Fruit fly (Drosophila melanogaster) whole organism, embryonic: Measurements from ENCODE around the gene Enoph.

Experiments
- ATbp ChIP-seq: fragments of 200-800 bp; sonication (Bioruptor generic); optimal IDR thresholded peaks from 2 replicates; lab custom pipeline; 2017; ENCODE audit warnings: missing biosample characterization, mild to moderate bottlenecking, missing genetic modification characterization, missing genetic modification reagents
- Atf6 ChIP-seq: fragments of 200-800 bp; sonication (Bioruptor generic); IDR thresholded peaks from 2 replicates; pipeline ENCODE4 v1.3.6; 2022; ENCODE audit warnings: missing biosample characterization, missing genetic modification characterization
- C15 ChIP-seq: fragments of 200-800 bp; sonication (Bioruptor generic); IDR thresholded peaks from 3 replicates; pipeline ENCODE4 v1.3.6; 2022; ENCODE audit warnings: missing biosample characterization, missing genetic modification characterization
- CG10209 ChIP-seq: fragments of 200-800 bp; sonication (Bioruptor generic); optimal IDR thresholded peaks from 3 replicates; lab custom pipeline; 2017; ENCODE audit warnings: missing biosample characterization, mild to moderate bottlenecking, missing genetic modification characterization, missing genetic modification reagents
- CG11093 ChIP-seq: fragments of 200-800 bp; sonication (Bioruptor generic); IDR thresholded peaks from 3 replicates; pipeline ENCODE4 v1.3.6; 2022; ENCODE audit warnings: missing biosample characterization, missing genetic modification characterization
- CG11247 ChIP-seq: fragments of 200-800 bp; sonication (Bioruptor generic); IDR thresholded peaks from 2 replicates; pipeline ENCODE4 v1.3.6; 2022; ENCODE audit warnings: missing biosample characterization, missing genetic modification characterization
- CG12104 ChIP-seq: fragments of 200-800 bp; sonication (Bioruptor generic); optimal IDR thresholded peaks from 3 replicates; lab custom pipeline; 2016; ENCODE audit warnings: missing biosample characterization, missing genetic modification characterization
- CG12659 ChIP-seq: fragments of 200-800 bp; sonication (Bioruptor generic); optimal IDR thresholded peaks from 3 replicates; lab custom pipeline; 2017; ENCODE audit warnings: mild to moderate bottlenecking, missing biosample characterization, missing genetic modification reagents, missing genetic modification characterization
- CG12942 ChIP-seq: fragments of 200-800 bp; sonication (Bioruptor generic); optimal IDR thresholded peaks from 3 replicates; lab custom pipeline; 2016; ENCODE audit warnings: missing biosample characterization, missing genetic modification characterization
- CG1603 ChIP-seq: fragments of 200-800 bp; sonication (Bioruptor generic); optimal IDR thresholded peaks from 2 replicates; lab custom pipeline; 2019; ENCODE audit warnings: missing biosample characterization, mild to moderate bottlenecking, missing genetic modification characterization, moderate library complexity
- CG18619 ChIP-seq: fragments of 200-800 bp; sonication (Bioruptor generic); optimal IDR thresholded peaks from 3 replicates; lab custom pipeline; 2017; ENCODE audit warnings: missing biosample characterization, mild to moderate bottlenecking, missing genetic modification characterization
- CG2889 ChIP-seq: fragments of 200-800 bp; sonication (Bioruptor generic); IDR thresholded peaks from 3 replicates; pipeline ENCODE4 v1.3.6; 2022; ENCODE audit warnings: missing biosample characterization, missing genetic modification characterization
- CG33213 ChIP-seq: fragments of 200-800 bp; sonication (Bioruptor generic); optimal IDR thresholded peaks from 3 replicates; lab custom pipeline; 2016; ENCODE audit warnings: missing biosample characterization, missing genetic modification characterization
- CG34224 ChIP-seq: fragments of 200-800 bp; sonication (Bioruptor generic); IDR thresholded peaks from 3 replicates; pipeline ENCODE4 v1.3.6; 2022; ENCODE audit warnings: missing biosample characterization, missing genetic modification characterization; ENCODE audit not compliant: partially characterized antibody
- CG3838 ChIP-seq: fragments of 200-800 bp; sonication (Bioruptor generic); optimal IDR thresholded peaks from 3 replicates; lab custom pipeline; 2016; ENCODE audit warnings: missing biosample characterization, missing genetic modification characterization
- CG3995 ChIP-seq: fragments of 200-800 bp; sonication (Bioruptor generic); optimal IDR thresholded peaks from 3 replicates; lab custom pipeline; 2016; ENCODE audit warnings: missing biosample characterization, missing genetic modification characterization
- CG4404 ChIP-seq: fragments of 200-800 bp; sonication (Bioruptor generic); IDR thresholded peaks from 2 replicates; pipeline ENCODE4 v1.3.6; 2022; ENCODE audit warnings: missing biosample characterization, missing genetic modification characterization
- CG6254 ChIP-seq: fragments of 200-800 bp; sonication (Bioruptor generic); optimal IDR thresholded peaks from 3 replicates; lab custom pipeline; 2017; ENCODE audit warnings: mild to moderate bottlenecking, missing biosample characterization, missing genetic modification reagents, missing genetic modification characterization
- CG6791 ChIP-seq: fragments of 200-800 bp; sonication (Bioruptor generic); IDR thresholded peaks from 3 replicates; pipeline ENCODE4 v1.3.6; 2022; ENCODE audit warnings: missing biosample characterization, missing genetic modification characterization; ENCODE audit not compliant: partially characterized antibody
- CG8089 ChIP-seq: fragments of 200-800 bp; sonication (Bioruptor generic); optimal IDR thresholded peaks from 3 replicates; lab custom pipeline; 2016; ENCODE audit warnings: missing biosample characterization, missing genetic modification characterization
- CG8290 ChIP-seq, 3 experiments: fragments of 200-800 bp; sonication (Bioruptor generic); optimal IDR thresholded peaks; 2 replicates each; lab custom pipeline; 2016 to 2019; ENCODE audit warnings: missing biosample characterization in 3 of 3, missing genetic modification characterization in 3 of 3, mild to moderate bottlenecking in 2 of 3, moderate library complexity in 1 of 3
- CG9609 ChIP-seq: fragments of 200-800 bp; sonication (Bioruptor generic); optimal IDR thresholded peaks from 3 replicates; lab custom pipeline; 2016; ENCODE audit warnings: missing biosample characterization, missing genetic modification characterization
- CG9817 ChIP-seq: fragments of 200-800 bp; sonication (Bioruptor generic); optimal IDR thresholded peaks from 2 replicates; lab custom pipeline; 2018; ENCODE audit warnings: missing biosample characterization, mild to moderate bottlenecking, missing genetic modification characterization, moderate library complexity
- Chrac-16 ChIP-seq: fragments of 200-800 bp; sonication (Bioruptor generic); optimal IDR thresholded peaks from 3 replicates; lab custom pipeline; 2016; ENCODE audit warnings: missing biosample characterization, missing genetic modification characterization
- E2f2 ChIP-seq: fragments of 200-800 bp; sonication (Bioruptor generic); IDR thresholded peaks from 2 replicates; pipeline ENCODE4 v1.3.6; 2022; ENCODE audit warnings: missing biosample characterization, missing genetic modification characterization
- HLH4C ChIP-seq: fragments of 200-800 bp; sonication (Bioruptor generic); IDR thresholded peaks from 3 replicates; pipeline ENCODE4 v1.3.6; 2022; ENCODE audit warnings: missing biosample characterization, missing genetic modification characterization; ENCODE audit not compliant: partially characterized antibody
- Mrtf ChIP-seq: fragments of 200-800 bp; sonication (Bioruptor generic); IDR thresholded peaks from 3 replicates; pipeline ENCODE4 v1.3.6; 2022; ENCODE audit warnings: missing biosample characterization, missing genetic modification characterization
- NfI ChIP-seq: fragments of 200-800 bp; sonication (Bioruptor generic); optimal IDR thresholded peaks from 3 replicates; lab custom pipeline; 2018; ENCODE audit warnings: missing biosample characterization, mild to moderate bottlenecking, missing genetic modification characterization, moderate library complexity
- Pdp1 ChIP-seq, 2 experiments: fragments of 200-800 bp; sonication (Bioruptor generic); optimal IDR thresholded peaks; 3 replicates each; lab custom pipeline; 2016; ENCODE audit warnings: missing biosample characterization in 2 of 2, missing genetic modification characterization in 2 of 2, mild to moderate bottlenecking in 1 of 2, moderate library complexity in 1 of 2
- Poxn ChIP-seq: fragments of 200-800 bp; sonication (Bioruptor generic); IDR thresholded peaks from 2 replicates; pipeline ENCODE4 v1.3.6; 2022; ENCODE audit warnings: missing biosample characterization, missing genetic modification characterization
- bigmax ChIP-seq: fragments of 200-800 bp; sonication (Bioruptor generic); optimal IDR thresholded peaks from 2 replicates; lab custom pipeline; 2018; ENCODE audit warnings: missing biosample characterization, mild to moderate bottlenecking, missing genetic modification characterization
- cwo ChIP-seq: fragments of 200-800 bp; sonication (Bioruptor generic); optimal IDR thresholded peaks from 3 replicates; lab custom pipeline; 2017; ENCODE audit warnings: missing biosample characterization, missing genetic modification characterization, mild to moderate bottlenecking, moderate library complexity, missing genetic modification reagents
- dysf ChIP-seq: fragments of 200-800 bp; sonication (Bioruptor generic); IDR thresholded peaks from 3 replicates; pipeline ENCODE4 v1.3.6; 2022; ENCODE audit warnings: missing biosample characterization, missing genetic modification characterization
- ems ChIP-seq: fragments of 200-800 bp; sonication (Bioruptor generic); optimal IDR thresholded peaks from 3 replicates; lab custom pipeline; 2016; ENCODE audit warnings: missing biosample characterization, missing genetic modification characterization
- eve ChIP-seq, 2 experiments: fragments of >200 bp; optimal IDR thresholded peaks; 2 replicates each; lab custom pipeline; 2017; ENCODE audit warnings: missing biosample characterization in 2 of 2, missing genetic modification characterization in 2 of 2
- gfzf ChIP-seq: fragments of 200-800 bp; sonication (Bioruptor generic); optimal IDR thresholded peaks from 2 replicates; lab custom pipeline; 2016; ENCODE audit warnings: missing biosample characterization, mild to moderate bottlenecking, missing genetic modification characterization, moderate library complexity
- gsb-n ChIP-seq: fragments of 200-800 bp; sonication (Bioruptor generic); optimal IDR thresholded peaks from 3 replicates; lab custom pipeline; 2018; ENCODE audit warnings: missing biosample characterization, mild to moderate bottlenecking, missing genetic modification characterization
- inv ChIP-seq: fragments of 200-800 bp; sonication (Bioruptor generic); IDR thresholded peaks from 2 replicates; pipeline ENCODE4 v1.3.6; 2022; ENCODE audit warnings: missing biosample characterization, missing genetic modification characterization; ENCODE audit not compliant: partially characterized antibody
- klu ChIP-seq: fragments of 200-800 bp; sonication (Bioruptor generic); IDR thresholded peaks from 2 replicates; pipeline ENCODE4 v1.3.6; 2022; ENCODE audit warnings: missing biosample characterization, missing genetic modification characterization
- knrl ChIP-seq: fragments of 200-800 bp; sonication (Bioruptor generic); IDR thresholded peaks from 3 replicates; pipeline ENCODE4 v1.3.6; 2022; ENCODE audit warnings: missing biosample characterization, missing genetic modification characterization; ENCODE audit not compliant: partially characterized antibody
- lbe ChIP-seq: fragments of 200-800 bp; sonication (Bioruptor generic); optimal IDR thresholded peaks from 2 replicates; lab custom pipeline; 2016; ENCODE audit warnings: missing biosample characterization, mild to moderate bottlenecking, missing genetic modification characterization
- nmo ChIP-seq: fragments of 200-800 bp; sonication (Bioruptor generic); optimal IDR thresholded peaks from 2 replicates; lab custom pipeline; 2018; ENCODE audit warnings: missing biosample characterization, mild to moderate bottlenecking, missing genetic modification characterization, moderate library complexity
- peb ChIP-seq: fragments of 200-800 bp; sonication (Bioruptor generic); IDR thresholded peaks from 2 replicates; pipeline ENCODE4 v1.3.6; 2022; ENCODE audit warnings: missing biosample characterization, missing genetic modification characterization
- ranshi ChIP-seq: fragments of 200-800 bp; sonication (Bioruptor generic); IDR thresholded peaks from 2 replicates; pipeline ENCODE4 v1.3.6; 2022; ENCODE audit warnings: missing biosample characterization, missing genetic modification characterization
- salm ChIP-seq: fragments of 200-800 bp; sonication (Bioruptor generic); optimal IDR thresholded peaks from 2 replicates; lab custom pipeline; 2018; ENCODE audit warnings: missing biosample characterization, mild to moderate bottlenecking, missing genetic modification characterization
- sd ChIP-seq: fragments of 200-800 bp; sonication (Bioruptor generic); optimal IDR thresholded peaks from 3 replicates; lab custom pipeline; 2018; ENCODE audit warnings: missing biosample characterization, mild to moderate bottlenecking, missing genetic modification characterization, moderate library complexity
- sisA ChIP-seq: fragments of 200-800 bp; sonication (Bioruptor generic); IDR thresholded peaks from 2 replicates; pipeline ENCODE4 v1.3.6; 2022; ENCODE audit warnings: missing biosample characterization, missing genetic modification characterization
- tna ChIP-seq: fragments of 200-800 bp; sonication (Bioruptor generic); IDR thresholded peaks from 2 replicates; pipeline ENCODE4 v1.3.6; 2022; ENCODE audit warnings: missing biosample characterization, missing genetic modification characterization; ENCODE audit not compliant: partially characterized antibody
- trh ChIP-seq: fragments of 200-800 bp; sonication (Bioruptor generic); optimal IDR thresholded peaks from 2 replicates; lab custom pipeline; 2016; ENCODE audit warnings: missing biosample characterization, missing genetic modification characterization

The Enoph gene

dm6 chr3R:5232197-5232607 is 24.3 kb downstream of the Enoph start, which contains the start of the genes Kat60 and Mms19 (continued):
- TF ChIP-seq HLH4C (GFP tag; lab: Robert Waterston, UW) = peak; percentile 93
- 0 out of 3 replicates have a peak, but pooled peaks have one; percentile 37 for TF ChIP-seq CG2889 (GFP tag; lab: Robert Waterston, UW)
- peak; percentile 48 for TF ChIP-seq CG12104 (GFP tag; lab: Kevin White, UChicago)
- TF ChIP-seq Pdp1 (GFP tag; optimal IDR thresholded peaks at IDR 0.05; lab: Kevin White, UChicago) = peak; percentile 68 to 77
- TF ChIP-seq CG10209 = peak; percentile 47
- peak; percentile 73 for TF ChIP-seq sisA
- peak; percentile 88 for TF ChIP-seq nmo (GFP tag; lab: Kevin White, UChicago)
- peak; percentile 65 for TF ChIP-seq trh (GFP tag; lab: Kevin White, UChicago)
- TF ChIP-seq bigmax (GFP tag; lab: Kevin White, UChicago) = no peak
- peak; percentile 83 for TF ChIP-seq CG6254 (GFP tag; lab: Kevin White, UChicago)
- TF ChIP-seq CG12659 (GFP tag; lab: Kevin White, UChicago) = peak; percentile 85
- peak; percentile 68 for TF ChIP-seq CG12942
- peak; percentile 74 for TF ChIP-seq CG4404 (GFP tag; lab: Robert Waterston, UW)
- TF ChIP-seq NfI (GFP tag; lab: Kevin White, UChicago) = peak; percentile 40
- peak; percentile 72 for TF ChIP-seq Chrac-16 (GFP tag; lab: Kevin White, UChicago)
- TF ChIP-seq eve (GFP tag; optimal IDR thresholded peaks at IDR 0.05; lab: Kevin White, UChicago) = peak in 1 of 2 experiments; percentile 57
- TF ChIP-seq CG18619 (GFP tag; lab: Kevin White, UChicago) = no peak
- peak; percentile 38 for TF ChIP-seq CG8089 (GFP tag; lab: Kevin White, UChicago)
- TF ChIP-seq cwo (GFP tag; lab: Kevin White, UChicago) = no peak
- TF ChIP-seq CG6791 (GFP tag; lab: Robert Waterston, UW) = peak; percentile 94
- TF ChIP-seq tna (GFP tag; lab: Robert Waterston, UW) = peak; percentile 86
- peak; percentile 68 for TF ChIP-seq CG9817 (tag; lab: Kevin White, UChicago)
- TF ChIP-seq ranshi = peak; percentile 61; the same call in 1 of the 2 replicates
- peak; percentile 31; the same call in 1 of the 3 replicates for TF ChIP-seq C15 (GFP tag; lab: Robert Waterston, UW)
- peak; percentile 98 for TF ChIP-seq knrl (GFP tag; lab: Robert Waterston, UW)
- TF ChIP-seq inv (GFP tag; lab: Robert Waterston, UW) = peak; percentile 96
- TF ChIP-seq Mrtf (GFP tag; lab: Robert Waterston, UW) = no peak
- peak; percentile 57 for TF ChIP-seq CG9609
- no peak for TF ChIP-seq peb (GFP tag; lab: Robert Waterston, UW)
- peak; percentile 69; the same call in 2 of the 3 replicates for TF ChIP-seq dysf (GFP tag; lab: Robert Waterston, UW)
- TF ChIP-seq gfzf (GFP tag; lab: Kevin White, UChicago) = peak; percentile 25
- TF ChIP-seq gsb-n (tag; lab: Kevin White, UChicago) = no peak
- peak; percentile 56 for TF ChIP-seq CG33213 (GFP tag; lab: Kevin White, UChicago)
- peak; percentile 52; the same call in 1 of the 3 replicates for TF ChIP-seq CG11093 (GFP tag; lab: Robert Waterston, UW)
- peak; percentile 25 for TF ChIP-seq CG1603 (tag; lab: Kevin White, UChicago)
- TF ChIP-seq sd (tag; lab: Kevin White, UChicago) = no peak
- no peak for TF ChIP-seq salm (tag; lab: Kevin White, UChicago)
- peak; percentile 60 for TF ChIP-seq CG3995 (GFP tag; lab: Kevin White, UChicago)
- peak; percentile 44; the same call in 1 of the 2 replicates for TF ChIP-seq klu (GFP tag; lab: Robert Waterston, UW)
- TF ChIP-seq ATbp (GFP tag; lab: Kevin White, UChicago) = no peak
- TF ChIP-seq CG8290 (GFP tag; optimal IDR thresholded peaks at IDR 0.05; lab: Kevin White, UChicago) = peak; percentile 73
- TF ChIP-seq CG8290 (tag; optimal IDR thresholded peaks at IDR 0.05; lab: Kevin White, UChicago) = no peak
- no peak; the same call in 1 of the 2 replicates for TF ChIP-seq Poxn (GFP tag; lab: Robert Waterston, UW)
- TF ChIP-seq CG3838 (GFP tag; lab: Kevin White, UChicago) = peak; percentile 78
- no peak for TF ChIP-seq Atf6 (GFP tag; lab: Robert Waterston, UW)
- TF ChIP-seq lbe = peak; percentile 29
- TF ChIP-seq CG34224 = peak; percentile 88
- peak; percentile 50 for TF ChIP-seq ems
- TF ChIP-seq E2f2 = 0 out of 2 replicates have a peak, but pooled peaks have one; percentile 36
- TF ChIP-seq CG11247 (GFP tag; lab: Robert Waterston, UW) = peak; percentile 72
